Fruit fly (Drosophila melanogaster) whole organism, embryonic: Measurements from ENCODE around the gene CG13131.

ENCODE experiments used
- CG10431 ChIP-seq: fragments of 200-800 bp; sonication (Bioruptor generic); optimal IDR thresholded peaks from 3 replicates; lab custom pipeline; 2018; ENCODE audit warnings: missing biosample characterization, mild to moderate bottlenecking, missing genetic modification characterization
- CG14667 ChIP-seq: fragments of 200-800 bp; sonication (Bioruptor generic); IDR thresholded peaks from 2 replicates; pipeline ENCODE4 v1.3.6; 2022; ENCODE audit warnings: missing biosample characterization, missing genetic modification characterization
- CG31365 ChIP-seq: fragments of 200-800 bp; sonication (Bioruptor generic); optimal IDR thresholded peaks from 2 replicates; lab custom pipeline; 2018; ENCODE audit warnings: missing biosample characterization, mild to moderate bottlenecking, missing genetic modification characterization
- CG7928 ChIP-seq: fragments of 200-800 bp; sonication (Bioruptor generic); optimal IDR thresholded peaks from 2 replicates; lab custom pipeline; 2017; ENCODE audit warnings: missing biosample characterization, mild to moderate bottlenecking, missing genetic modification characterization
- CG8359 ChIP-seq: fragments of 200-800 bp; sonication (Bioruptor generic); optimal IDR thresholded peaks from 2 replicates; lab custom pipeline; 2017; ENCODE audit warnings: missing biosample characterization, mild to moderate bottlenecking, missing genetic modification characterization, borderline replicate concordance
- E2f1 ChIP-seq: fragments of 200-800 bp; sonication (Bioruptor generic); IDR thresholded peaks from 2 replicates; pipeline ENCODE4 v1.3.6; 2022; ENCODE audit warnings: missing biosample characterization, missing genetic modification characterization
- Tbp ChIP-seq: fragments of >200 bp; optimal IDR thresholded peaks from 2 replicates; lab custom pipeline; 2018; ENCODE audit warnings: missing biosample characterization, missing genetic modification characterization
- amos ChIP-seq: fragments of 200-800 bp; sonication (Bioruptor generic); IDR thresholded peaks from 2 replicates; pipeline ENCODE4 v1.3.6; 2022; ENCODE audit warnings: missing biosample characterization, missing genetic modification characterization; ENCODE audit not compliant: partially characterized antibody
- da ChIP-seq: fragments of 200-800 bp; sonication (Bioruptor generic); optimal IDR thresholded peaks from 2 replicates; lab custom pipeline; 2016; ENCODE audit warnings: missing biosample characterization, missing genetic modification characterization

DNA sequence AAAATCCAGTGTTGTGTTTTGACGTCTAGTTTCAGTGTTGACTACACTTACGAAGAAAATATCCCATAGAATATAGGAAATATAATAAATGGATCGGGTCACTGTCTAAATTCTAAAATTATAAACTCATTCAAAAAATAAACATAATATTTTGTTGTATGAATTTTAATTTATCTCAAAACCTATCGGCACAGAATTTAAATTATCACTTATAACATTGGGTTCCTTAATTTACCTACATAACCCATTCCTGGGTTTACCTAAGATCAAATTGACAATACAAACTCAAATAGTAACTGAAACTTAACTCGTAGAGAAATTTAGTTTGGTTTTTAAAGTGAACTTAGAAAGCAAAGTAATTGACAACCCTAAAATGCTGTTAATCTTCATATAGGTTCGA, 20.7 kb downstream of the CG13131 start:
- TF ChIP-seq da (GFP tag; lab: Kevin White, UChicago) (no peak), CG14667 (GFP tag; lab: Robert Waterston, UW) (no peak), CG31365 (tag; lab: Kevin White, UChicago) (no peak), E2f1 (GFP tag; lab: Robert Waterston, UW) (no peak), CG8359 (GFP tag; lab: Kevin White, UChicago) (no peak), amos (GFP tag; lab: Robert Waterston, UW) (no peak), Tbp (GFP tag; lab: Kevin White, UChicago) (no peak), CG10431 (peak; percentile 9), CG7928 (GFP tag; lab: Kevin White, UChicago) (no peak)
